Worm (Caenorhabditis elegans) whole organism, L2 larva: Measurements from ENCODE around the gene ppk-2.
A peak's percentile ranks its signal among the peaks of the same experiment; 100 is the strongest.

Experiments
- ceh-16 ChIP-seq: fragments of 150-350 bp; optimal IDR thresholded peaks from 2 replicates; lab custom pipeline; 2014; ENCODE audit warnings: missing biosample characterization, missing genetic modification characterization
- lin-39 ChIP-seq: fragments of 150-350 bp; optimal IDR thresholded peaks from 2 replicates; lab custom pipeline; 2014; ENCODE audit warnings: missing biosample characterization, missing genetic modification reagents, missing genetic modification characterization
- nhr-12 ChIP-seq: fragments of 150-350 bp; optimal IDR thresholded peaks from 2 replicates; lab custom pipeline; 2014; ENCODE audit warnings: missing biosample characterization, missing genetic modification characterization
- unc-62 ChIP-seq: fragments of 150-350 bp; optimal IDR thresholded peaks from 2 replicates; lab custom pipeline; 2014; ENCODE audit warnings: missing biosample characterization, missing genetic modification reagents, missing genetic modification characterization
- ztf-4 ChIP-seq: fragments of 150-350 bp; optimal IDR thresholded peaks from 2 replicates; lab custom pipeline; 2014; ENCODE audit warnings: missing biosample characterization, missing genetic modification characterization

DNA sequence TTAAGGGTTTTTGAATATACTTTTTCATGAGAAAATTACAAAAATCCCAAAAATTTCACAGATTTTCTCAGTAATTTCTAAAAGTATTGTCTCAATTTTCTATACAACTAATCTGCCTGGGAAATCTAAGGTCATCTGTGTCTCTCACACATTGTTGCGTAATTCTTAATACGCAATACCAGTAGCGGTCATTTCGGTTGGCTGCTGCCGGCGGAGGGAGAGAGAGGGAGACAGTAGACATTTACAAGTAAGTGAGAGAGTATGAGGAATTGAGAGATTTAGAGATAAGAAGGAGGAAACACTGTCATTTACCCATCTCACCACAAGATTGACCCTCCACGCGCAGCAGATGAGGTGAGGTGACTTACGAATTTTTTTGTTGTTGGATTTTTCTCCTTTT is 23.8 kb downstream of the ppk-2 start:
- TF ChIP-seq nhr-12 (tag; lab: Kevin White, UChicago) (no peak), unc-62 (GFP tag; lab: Kevin White, UChicago) (no peak), lin-39 (tag; lab: Kevin White, UChicago) (no peak), ceh-16 (tag; lab: Kevin White, UChicago) (peak; percentile 29), ztf-4 (tag; lab: Kevin White, UChicago) (no peak)
